Worm (Caenorhabditis elegans) whole organism, young adult: Measurements from ENCODE around the gene oac-8.

ENCODE experiments used
- F57A8.1 ChIP-seq: fragments of 200-800 bp; sonication (Bioruptor generic); optimal IDR thresholded peaks from 2 replicates; lab custom pipeline; 2018; ENCODE audit warnings: mild to moderate bottlenecking, missing genetic modification characterization, moderate library complexity, missing compliant biosample characterization
- Y79H2A.3 ChIP-seq: fragments of 200-800 bp; sonication (Bioruptor generic); conservative IDR thresholded peaks from 2 replicates; pipeline ENCODE4 v1.3.6; 2022; ENCODE audit warnings: missing genetic modification reagents, missing genetic modification characterization, missing compliant biosample characterization
- atf-7 ChIP-seq: sonication (generic microtip); optimal IDR thresholded peaks from 2 replicates; lab custom pipeline; 2017; ENCODE audit warnings: mild to moderate bottlenecking, missing genetic modification characterization, missing compliant biosample characterization
- ceh-27 ChIP-seq: fragments of 200-800 bp; sonication (Bioruptor generic); optimal IDR thresholded peaks from 2 replicates; lab custom pipeline; 2018; ENCODE audit warnings: mild to moderate bottlenecking, missing genetic modification characterization, moderate library complexity, missing compliant biosample characterization
- rec-8 ChIP-seq, 2 experiments: sonication (generic microtip); optimal IDR thresholded peaks; 2 replicates each; lab custom pipeline; 2016; ENCODE audit warnings: mild to moderate bottlenecking in 2 of 2, missing genetic modification characterization in 2 of 2, missing genetic modification reagents in 2 of 2, missing genotype in 2 of 2, missing biosample characterization in 1 of 2, missing compliant biosample characterization in 1 of 2, moderate library complexity in 1 of 2
- snpc-1.1 ChIP-seq: sonication (generic microtip); optimal IDR thresholded peaks from 2 replicates; lab custom pipeline; 2017; ENCODE audit warnings: missing genetic modification characterization, mild to moderate bottlenecking, missing compliant biosample characterization, antibody characterized with exemption, moderate library complexity, missing genotype, missing genetic modification reagents; ENCODE audit not compliant: insufficient read depth
- snpc-4 ChIP-seq, 5 experiments: fragments of 150-350 bp in 1 of 5; sonication (generic microtip) in 4 of 5; optimal IDR thresholded peaks; 2 replicates each; lab custom pipeline; 2014 to 2018; ENCODE audit warnings: missing genetic modification characterization in 5 of 5, missing biosample characterization in 3 of 5, antibody characterized with exemption in 2 of 5, mild to moderate bottlenecking in 2 of 5, missing compliant biosample characterization in 2 of 5, missing genotype in 2 of 5, moderate library complexity in 2 of 5, missing genetic modification reagents in 1 of 5
- unc-62 ChIP-seq: fragments of 150-350 bp; optimal IDR thresholded peaks from 2 replicates; lab custom pipeline; 2014; ENCODE audit warnings: missing biosample characterization, missing genetic modification reagents, missing genetic modification characterization

oac-8 gene

ce11 chrIV:10630953-10631554, 46.7 kb downstream of the oac-8 start, which contains the start of gene F56C4.4 (continued):
- peak; percentile 32 for TF ChIP-seq atf-7 (tag; lab: Kevin White, UChicago)
- TF ChIP-seq snpc-4 (GFP tag; optimal IDR thresholded peaks at IDR 0.05; lab: Kevin White, UChicago): no peak
- no peak for TF ChIP-seq snpc-4 (tag; optimal IDR thresholded peaks at IDR 0.05; lab: Kevin White, UChicago)
- no peak for TF ChIP-seq Y79H2A.3
- TF ChIP-seq F57A8.1 (GFP tag; lab: Kevin White, UChicago): no peak

- TF ChIP-seq ceh-27: no peak
- TF ChIP-seq unc-62 (GFP tag; lab: Kevin White, UChicago): no peak
- no peak for TF ChIP-seq snpc-1.1 (tag; lab: Kevin White, UChicago)
- no peak for TF ChIP-seq rec-8 (tag; optimal IDR thresholded peaks at IDR 0.05; lab: Kevin White, UChicago)
Measured at ce11 chrIV:10636649-10637048, 52.3 kb downstream of the oac-8 start, which contains the start of gene F56C4.1. F56C4.1 (plus strand) TSS chrIV:10636949.
